Worm (Caenorhabditis elegans): ENCODE data around the gene F58H7.1.
"Not testable (repeated sequence)": the region's sequence is repeated elsewhere in the genome, so short reads cannot be mapped to it uniquely, and the experiment has no call there.

F58H7.1 gene

ce11 chrIV:924323-924932, 11.2 kb downstream of the F58H7.1 start, which contains the start of gene lgc-30:
Gene lgc-30 (plus strand): TSS chrIV:924882.
- TF ChIP-seq nhr-237 (tag; optimal IDR thresholded peaks at IDR 0.05) (no peak), mab-5 (tag; optimal IDR thresholded peaks at IDR 0.05) (no peak), unc-55 (GFP tag; optimal IDR thresholded peaks at IDR 0.05) (no peak), fos-1 (tag; optimal IDR thresholded peaks at IDR 0.05) (no peak), crh-2 (tag; optimal IDR thresholded peaks at IDR 0.05) (no peak), unc-39 (tag; optimal IDR thresholded peaks at IDR 0.05) (no peak), lin-11 (tag; optimal IDR thresholded peaks at IDR 0.05) (no peak), C34F6.9 (tag; optimal IDR thresholded peaks at IDR 0.05) (no peak), aly-2 (tag; optimal IDR thresholded peaks at IDR 0.05) (no peak), alr-1 (tag; optimal IDR thresholded peaks at IDR 0.05) (no peak), ama-1 (optimal IDR thresholded peaks at IDR 0.05) (no peak), unc-62 (GFP tag; optimal IDR thresholded peaks at IDR 0.05) (no peak), sma-9 (GFP tag; optimal IDR thresholded peaks at IDR 0.05) (no peak), sma-9 (tag; optimal IDR thresholded peaks at IDR 0.05) (no peak), dmd-4 (tag; optimal IDR thresholded peaks at IDR 0.05) (no peak), sem-4 (tag; optimal IDR thresholded peaks at IDR 0.05) (no peak), skn-1 (tag; optimal IDR thresholded peaks at IDR 0.05) (no peak), snpc-4 (tag; optimal IDR thresholded peaks at IDR 0.05) (no peak), blmp-1 (tag; optimal IDR thresholded peaks at IDR 0.05; ENCODE audit: insufficient read depth) (no peak), elt-3 (tag; optimal IDR thresholded peaks at IDR 0.05) (no peak)

DNA sequence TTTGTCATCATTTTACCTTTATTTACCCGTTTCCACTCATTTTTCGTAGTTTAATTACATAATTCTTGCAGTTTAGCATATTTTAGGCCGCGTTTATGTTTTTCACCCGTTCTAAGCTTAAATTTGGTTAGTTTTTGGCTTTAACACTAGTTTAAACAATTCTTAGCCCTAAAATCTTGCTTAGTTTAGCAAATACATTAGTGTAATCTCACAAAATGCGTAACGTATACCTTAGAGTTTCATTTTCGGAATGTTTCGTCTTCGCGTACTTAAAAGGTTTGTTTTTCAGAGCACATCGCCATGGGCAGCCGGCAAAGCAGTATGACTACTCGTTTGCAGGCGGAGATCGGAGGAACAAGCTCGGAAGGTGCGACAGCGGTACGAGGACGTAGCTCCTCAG, 15.9 kb downstream of the F58H7.1 start, which contains the start of gene F58H7.5:
Gene F58H7.5 (plus strand): TSS at position 301 of the 400 bp plus-strand sequence.
- no peak for TF ChIP-seq R02D3.7 (tag; optimal IDR thresholded peaks at IDR 0.05)
- TF ChIP-seq nhr-237 (tag; optimal IDR thresholded peaks at IDR 0.05), result no peak
- no peak for TF ChIP-seq lin-39 (tag; optimal IDR thresholded peaks at IDR 0.05)
- TF ChIP-seq unc-55 (GFP tag; optimal IDR thresholded peaks at IDR 0.05), result no peak
- TF ChIP-seq sma-3 (GFP tag; optimal IDR thresholded peaks at IDR 0.05), result no peak
- no peak for TF ChIP-seq zag-1 (tag; optimal IDR thresholded peaks at IDR 0.05)
- no peak for TF ChIP-seq dmd-4 (tag; optimal IDR thresholded peaks at IDR 0.05)
- TF ChIP-seq ceh-16 (tag; optimal IDR thresholded peaks at IDR 0.05), result no peak
- TF ChIP-seq ama-1 (optimal IDR thresholded peaks at IDR 0.05), result no peak
- no peak for TF ChIP-seq nhr-25 (tag; optimal IDR thresholded peaks at IDR 0.05)
- no peak for TF ChIP-seq snpc-4 (tag; optimal IDR thresholded peaks at IDR 0.05)
- TF ChIP-seq elt-1 (tag; optimal IDR thresholded peaks at IDR 0.05), result no peak
- TF ChIP-seq C34F6.9 (tag; optimal IDR thresholded peaks at IDR 0.05), result no peak
- no peak for TF ChIP-seq nhr-11 (tag; optimal IDR thresholded peaks at IDR 0.05)
- no peak for TF ChIP-seq ztf-4 (tag; optimal IDR thresholded peaks at IDR 0.05)
- TF ChIP-seq egl-27 (tag; optimal IDR thresholded peaks at IDR 0.05), result no peak
- no peak for TF ChIP-seq skn-1 (tag; optimal IDR thresholded peaks at IDR 0.05)
- TF ChIP-seq nhr-77 (tag; optimal IDR thresholded peaks at IDR 0.05), result no peak
- TF ChIP-seq crh-2 (tag; optimal IDR thresholded peaks at IDR 0.05), result no peak

- TF ChIP-seq peb-1 (tag; optimal IDR thresholded peaks at IDR 0.05) (no peak), ztf-1 (GFP tag; conservative IDR thresholded peaks at IDR 0.05) (no peak), egl-27 (tag; optimal IDR thresholded peaks at IDR 0.05) (no peak), snpc-4 (tag; optimal IDR thresholded peaks at IDR 0.05) (no peak), R02D3.7 (tag; optimal IDR thresholded peaks at IDR 0.05) (no peak)
Measured at ce11 chrIV:917640-918039, 18.0 kb downstream of the F58H7.1 start.

DNA sequence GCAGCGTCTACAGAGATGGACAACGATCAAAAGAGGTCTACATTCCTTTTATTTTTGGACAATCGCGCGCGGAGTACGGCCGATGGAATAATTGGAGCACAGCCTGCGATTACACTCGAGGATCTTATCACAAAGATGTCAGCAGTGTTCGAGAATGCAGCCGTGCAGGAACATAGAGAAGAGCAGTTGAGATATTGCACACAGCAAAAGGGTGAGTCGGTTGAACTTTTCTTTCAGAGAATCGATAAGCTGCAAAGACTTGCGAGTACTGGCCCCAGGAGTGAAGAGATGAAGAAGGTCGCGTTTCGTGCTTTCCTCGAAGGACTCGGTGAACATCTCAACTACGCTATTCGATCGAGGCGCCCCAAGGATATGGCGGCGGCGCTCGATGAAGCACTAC, 20.8 kb downstream of the F58H7.1 start:
- no peak for TF ChIP-seq nhr-129 (tag; optimal IDR thresholded peaks at IDR 0.05)
- TF ChIP-seq mbf-1 (tag; optimal IDR thresholded peaks at IDR 0.05), result no peak
- TF ChIP-seq egl-27 (tag; optimal IDR thresholded peaks at IDR 0.05), result no peak
- TF ChIP-seq C34F6.9 (tag; optimal IDR thresholded peaks at IDR 0.05), result no peak
- no peak for TF ChIP-seq sma-9 (GFP tag; optimal IDR thresholded peaks at IDR 0.05)
- no peak for TF ChIP-seq sma-9 (tag; optimal IDR thresholded peaks at IDR 0.05)
- TF ChIP-seq skn-1 (tag; optimal IDR thresholded peaks at IDR 0.05), result no peak
- TF ChIP-seq elt-3 (tag; optimal IDR thresholded peaks at IDR 0.05), result no peak
- no peak for TF ChIP-seq zag-1 (tag; optimal IDR thresholded peaks at IDR 0.05)
- no peak for TF ChIP-seq unc-55 (GFP tag; optimal IDR thresholded peaks at IDR 0.05)

- not testable (repeated sequence) for TF ChIP-seq ama-1 (optimal IDR thresholded peaks at IDR 0.05); zag-1 (tag; optimal IDR thresholded peaks at IDR 0.05); ztf-1 (GFP tag; conservative IDR thresholded peaks at IDR 0.05)
Measured at ce11 chrIV:904963-905362, 30.7 kb downstream of the F58H7.1 start, which contains the start of gene fbxc-12. Gene fbxc-12 (plus strand): TSS chrIV:905263.

Measured in whole organism, L2 larva.